Worm (Caenorhabditis elegans): ENCODE results near the gene str-198.

ce11 chrV:16062788-16063187 is 15.2 kb downstream of the str-198 start, which contains the start of gene F14H3.14:
- TF ChIP-seq unc-62 (GFP tag; optimal IDR thresholded peaks at IDR 0.05) = no peak
- TF ChIP-seq efl-1 (GFP tag; optimal IDR thresholded peaks at IDR 0.05) = no peak
- no peak for TF ChIP-seq attf-3 (GFP tag; conservative IDR thresholded peaks at IDR 0.05)
- no peak for TF ChIP-seq egl-44 (GFP tag; IDR thresholded peaks at IDR 0.05)
- TF ChIP-seq rcor-1 (GFP tag; IDR thresholded peaks at IDR 0.05) = no peak
- no peak for TF ChIP-seq hsf-1 (GFP tag; IDR thresholded peaks at IDR 0.05)
- no peak for TF ChIP-seq bed-1 (GFP tag; IDR thresholded peaks at IDR 0.05)
- no peak for TF ChIP-seq ceh-27 (GFP tag; optimal IDR thresholded peaks at IDR 0.05)
- TF ChIP-seq madf-8 (GFP tag; conservative IDR thresholded peaks at IDR 0.05) = no peak
- no peak for TF ChIP-seq C06A6.2 (GFP tag; conservative IDR thresholded peaks at IDR 0.05)
- TF ChIP-seq lin-26 (GFP tag; IDR thresholded peaks at IDR 0.05) = no peak
- no peak for TF ChIP-seq lin-35 (GFP tag; optimal IDR thresholded peaks at IDR 0.05)

Measured in whole organism, young adult.